Fruit fly (Drosophila melanogaster) ovary, adult (tissue): ENCODE data around the gene Cyp313a2.

ENCODE experiments used
- CG17801 ChIP-seq: fragments of 200-800 bp; optimal IDR thresholded peaks from 2 replicates; lab custom pipeline; 2019; ENCODE audit warnings: missing biosample characterization, mild to moderate bottlenecking, missing genetic modification characterization, moderate library complexity; ENCODE audit not compliant: partially characterized antibody

Cyp313a2 gene

DNA sequence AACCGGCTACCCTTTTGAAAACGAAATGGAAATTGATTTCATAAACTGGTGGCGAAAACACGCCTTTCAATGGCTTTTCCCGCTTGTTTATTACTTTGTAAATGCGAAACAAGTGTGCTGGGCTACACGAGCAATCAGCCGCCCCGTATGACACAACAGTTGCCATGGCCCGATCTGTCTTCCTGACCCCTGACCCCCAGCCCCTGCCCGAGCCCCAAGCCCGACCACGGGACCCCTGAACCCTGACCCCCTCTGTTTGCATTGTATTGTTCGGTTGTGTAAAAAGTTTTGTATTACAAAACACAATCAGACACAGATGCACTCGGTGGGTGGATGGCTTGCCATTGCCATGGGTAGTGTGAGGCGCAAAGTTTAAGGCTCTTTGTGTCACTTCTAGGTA is 51.1 kb downstream of the Cyp313a2 start:
- no peak for TF ChIP-seq CG17801 (GFP tag; lab: Kevin White, UChicago)
